Worm (Caenorhabditis elegans) whole organism, L3 larva: ENCODE data around the gene F44G4.3.

Experiments
- ceh-9 ChIP-seq: sonication (generic microtip); optimal IDR thresholded peaks from 2 replicates; lab custom pipeline; 2018; ENCODE audit warnings: missing biosample characterization, missing genetic modification characterization
- jun-1 ChIP-seq: fragments of 150-350 bp; optimal IDR thresholded peaks from 2 replicates; lab custom pipeline; 2014; ENCODE audit warnings: missing biosample characterization, missing genetic modification reagents, missing genetic modification characterization
- nfya-1 ChIP-seq: sonication (generic microtip); optimal IDR thresholded peaks from 2 replicates; lab custom pipeline; 2017; ENCODE audit warnings: missing genetic modification characterization, mild to moderate bottlenecking, missing compliant biosample characterization, antibody characterized with exemption, moderate library complexity; ENCODE audit not compliant: insufficient read depth
- nhr-77 ChIP-seq: fragments of 150-350 bp; optimal IDR thresholded peaks from 2 replicates; lab custom pipeline; 2014; ENCODE audit warnings: missing biosample characterization, missing genetic modification characterization
- skn-1 ChIP-seq: fragments of 150-350 bp; optimal IDR thresholded peaks from 2 replicates; lab custom pipeline; 2014; ENCODE audit warnings: missing biosample characterization, missing genetic modification characterization
- unc-39 ChIP-seq: sonication (generic microtip); optimal IDR thresholded peaks from 4 replicates; lab custom pipeline; 2017; ENCODE audit warnings: missing biosample characterization, missing genetic modification characterization
- unc-62 ChIP-seq: fragments of 150-350 bp; sonication (generic microtip); optimal IDR thresholded peaks from 4 replicates; lab custom pipeline; 2014; ENCODE audit warnings: missing biosample characterization, missing genetic modification reagents, missing genetic modification characterization
- ztf-4 ChIP-seq: fragments of 150-350 bp; optimal IDR thresholded peaks from 2 replicates; lab custom pipeline; 2014; ENCODE audit warnings: missing biosample characterization, missing genetic modification characterization

ce11 chrII:9028096-9028495 is 30.6 kb upstream of the F44G4.3 start:
- no peak for TF ChIP-seq ztf-4 (tag; lab: Kevin White, UChicago)
- TF ChIP-seq skn-1 (tag; lab: Kevin White, UChicago): no peak
- no peak for TF ChIP-seq ceh-9 (tag; lab: Kevin White, UChicago)
- TF ChIP-seq jun-1 (tag; lab: Kevin White, UChicago): no peak
- TF ChIP-seq unc-39 (tag; lab: Kevin White, UChicago): no peak
- TF ChIP-seq nfya-1: no peak
- TF ChIP-seq unc-62 (GFP tag; lab: Kevin White, UChicago): no peak
- no peak for TF ChIP-seq nhr-77 (tag; lab: Kevin White, UChicago)
